Fruit fly (Drosophila melanogaster) whole organism, embryonic: ENCODE data around the gene CG14431.

Experiments
- Asciz ChIP-seq: fragments of 200-800 bp; sonication (Bioruptor generic); optimal IDR thresholded peaks from 2 replicates; lab custom pipeline; 2017; ENCODE audit warnings: missing biosample characterization, mild to moderate bottlenecking, missing genetic modification characterization, missing genetic modification reagents
- Awh ChIP-seq: fragments of 200-800 bp; sonication (Bioruptor generic); IDR thresholded peaks from 2 replicates; pipeline ENCODE4, ENCODE4 v1.3.6; 2022; ENCODE audit warnings: missing biosample characterization, missing genetic modification characterization
- CG10267 ChIP-seq: fragments of 200-800 bp; sonication (Bioruptor generic); optimal IDR thresholded peaks from 2 replicates; lab custom pipeline; 2018; ENCODE audit warnings: missing biosample characterization, mild to moderate bottlenecking, missing genetic modification characterization, moderate library complexity
- CG10959 ChIP-seq: fragments of 200-800 bp; sonication (Bioruptor generic); IDR thresholded peaks from 2 replicates; pipeline ENCODE4 v1.3.6; 2022; ENCODE audit warnings: missing biosample characterization, missing genetic modification characterization
- CG10979 ChIP-seq: fragments of 200-800 bp; sonication (Bioruptor generic); optimal IDR thresholded peaks from 2 replicates; lab custom pipeline; 2018; ENCODE audit warnings: missing biosample characterization, mild to moderate bottlenecking, missing genetic modification characterization, moderate library complexity
- CG11093 ChIP-seq: fragments of 200-800 bp; sonication (Bioruptor generic); IDR thresholded peaks from 3 replicates; pipeline ENCODE4 v1.3.6; 2022; ENCODE audit warnings: missing biosample characterization, missing genetic modification characterization
- CG12104 ChIP-seq: fragments of 200-800 bp; sonication (Bioruptor generic); optimal IDR thresholded peaks from 3 replicates; lab custom pipeline; 2016; ENCODE audit warnings: missing biosample characterization, missing genetic modification characterization
- CG12769 ChIP-seq: fragments of 200-800 bp; sonication (Bioruptor generic); optimal IDR thresholded peaks from 2 replicates; lab custom pipeline; 2019; ENCODE audit warnings: missing biosample characterization, mild to moderate bottlenecking, missing genetic modification characterization, moderate library complexity
- CG14441 ChIP-seq: fragments of 200-800 bp; sonication (Bioruptor generic); IDR thresholded peaks from 2 replicates; pipeline ENCODE4 v1.3.6; 2022; ENCODE audit warnings: missing biosample characterization, missing genetic modification characterization
- CG1529 ChIP-seq: fragments of 200-800 bp; sonication (Bioruptor generic); optimal IDR thresholded peaks from 3 replicates; lab custom pipeline; 2018; ENCODE audit warnings: missing biosample characterization, missing genetic modification characterization
- CG16813 ChIP-seq: fragments of 200-800 bp; sonication (Bioruptor generic); IDR thresholded peaks from 3 replicates; pipeline ENCODE4 v1.3.6; 2022; ENCODE audit warnings: missing biosample characterization, missing genetic modification characterization; ENCODE audit not compliant: partially characterized antibody
- CG17612 ChIP-seq: fragments of 200-800 bp; sonication (Bioruptor generic); IDR thresholded peaks from 2 replicates; pipeline ENCODE4 v1.3.6; 2022; ENCODE audit warnings: missing biosample characterization, missing genetic modification characterization
- CG18262 ChIP-seq: fragments of 200-800 bp; optimal IDR thresholded peaks from 3 replicates; lab custom pipeline; 2019; ENCODE audit warnings: missing biosample characterization, mild to moderate bottlenecking, missing genetic modification characterization, moderate library complexity
- CG18619 ChIP-seq: fragments of 200-800 bp; sonication (Bioruptor generic); optimal IDR thresholded peaks from 3 replicates; lab custom pipeline; 2017; ENCODE audit warnings: missing biosample characterization, mild to moderate bottlenecking, missing genetic modification characterization
- CG2116 ChIP-seq: fragments of 200-800 bp; sonication (Bioruptor generic); optimal IDR thresholded peaks from 3 replicates; lab custom pipeline; 2018; ENCODE audit warnings: missing biosample characterization, mild to moderate bottlenecking, missing genetic modification characterization
- CG31365 ChIP-seq: fragments of 200-800 bp; sonication (Bioruptor generic); optimal IDR thresholded peaks from 2 replicates; lab custom pipeline; 2018; ENCODE audit warnings: missing biosample characterization, mild to moderate bottlenecking, missing genetic modification characterization
- CG33213 ChIP-seq: fragments of 200-800 bp; sonication (Bioruptor generic); optimal IDR thresholded peaks from 3 replicates; lab custom pipeline; 2016; ENCODE audit warnings: missing biosample characterization, missing genetic modification characterization
- CG3407 ChIP-seq: fragments of 200-800 bp; sonication (Bioruptor generic); optimal IDR thresholded peaks from 2 replicates; lab custom pipeline; 2018; ENCODE audit warnings: missing biosample characterization, mild to moderate bottlenecking, missing genetic modification characterization
- CG4424 ChIP-seq: fragments of 200-800 bp; sonication (Bioruptor generic); optimal IDR thresholded peaks from 3 replicates; lab custom pipeline; 2016; ENCODE audit warnings: missing biosample characterization, missing genetic modification characterization
- CG6854 ChIP-seq: fragments of 200-800 bp; sonication (Bioruptor generic); optimal IDR thresholded peaks from 3 replicates; lab custom pipeline; 2017; ENCODE audit warnings: missing biosample characterization, mild to moderate bottlenecking, missing genetic modification characterization
- CG7928 ChIP-seq: fragments of 200-800 bp; sonication (Bioruptor generic); optimal IDR thresholded peaks from 2 replicates; lab custom pipeline; 2017; ENCODE audit warnings: missing biosample characterization, mild to moderate bottlenecking, missing genetic modification characterization
- Doc3 ChIP-seq: fragments of 200-800 bp; sonication (Bioruptor generic); IDR thresholded peaks from 3 replicates; pipeline ENCODE4 v1.3.6; 2022; ENCODE audit warnings: missing biosample characterization, missing genetic modification characterization; ENCODE audit not compliant: partially characterized antibody
- E2f2 ChIP-seq: fragments of 200-800 bp; sonication (Bioruptor generic); IDR thresholded peaks from 2 replicates; pipeline ENCODE4 v1.3.6; 2022; ENCODE audit warnings: missing biosample characterization, missing genetic modification characterization
- H2.0 ChIP-seq: fragments of 200-800 bp; sonication (Bioruptor generic); IDR thresholded peaks from 2 replicates; pipeline ENCODE4 v1.3.6; 2022; ENCODE audit warnings: missing biosample characterization, missing genetic modification characterization
- HHEX ChIP-seq: fragments of 200-800 bp; sonication (Bioruptor generic); optimal IDR thresholded peaks from 3 replicates; lab custom pipeline; 2017; ENCODE audit warnings: missing biosample characterization, mild to moderate bottlenecking, missing genetic modification characterization, missing genetic modification reagents
- Med ChIP-seq: fragments of 200-800 bp; sonication (Bioruptor generic); peaks from one replicate; lab custom pipeline; 2016; ENCODE audit warnings: missing biosample characterization, missing genetic modification characterization, mild to moderate bottlenecking, inconsistent platforms, moderate library complexity
- Nf-YB ChIP-seq: fragments of 200-800 bp; sonication (Bioruptor generic); optimal IDR thresholded peaks from 3 replicates; lab custom pipeline; 2019; ENCODE audit warnings: missing biosample characterization, mild to moderate bottlenecking, missing genetic modification characterization, moderate library complexity
- Oaz ChIP-seq: fragments of 200-800 bp; sonication (Bioruptor generic); IDR thresholded peaks from 2 replicates; pipeline ENCODE4 v1.3.6; 2022; ENCODE audit warnings: missing biosample characterization, missing genetic modification characterization
- TFAM ChIP-seq: fragments of 200-800 bp; sonication (Bioruptor generic); optimal IDR thresholded peaks from 2 replicates; lab custom pipeline; 2017; ENCODE audit warnings: missing biosample characterization, missing genetic modification characterization, inconsistent platforms
- bab2 ChIP-seq: fragments of 200-800 bp; sonication (Bioruptor generic); optimal IDR thresholded peaks from 2 replicates; lab custom pipeline; 2016; ENCODE audit warnings: missing biosample characterization, missing genetic modification characterization
- bbx ChIP-seq: fragments of 200-800 bp; sonication (Bioruptor generic); IDR thresholded peaks from 2 replicates; pipeline ENCODE4 v1.3.6; 2022; ENCODE audit warnings: missing biosample characterization, missing genetic modification characterization; ENCODE audit not compliant: partially characterized antibody
- cad ChIP-seq: fragments of >200 bp; optimal IDR thresholded peaks from 2 replicates; lab custom pipeline; 2017; ENCODE audit warnings: missing biosample characterization, missing genetic modification characterization
- caup ChIP-seq: fragments of 200-800 bp; sonication (Bioruptor generic); optimal IDR thresholded peaks from 3 replicates; lab custom pipeline; 2017; ENCODE audit warnings: missing biosample characterization, mild to moderate bottlenecking, missing genetic modification characterization, moderate library complexity; ENCODE audit not compliant: severe bottlenecking
- cg ChIP-seq: fragments of 200-800 bp; sonication (Bioruptor generic); optimal IDR thresholded peaks from 3 replicates; lab custom pipeline; 2019; ENCODE audit warnings: missing biosample characterization, mild to moderate bottlenecking, missing genetic modification characterization, moderate library complexity
- chn ChIP-seq: fragments of 200-800 bp; sonication (Bioruptor generic); optimal IDR thresholded peaks from 2 replicates; lab custom pipeline; 2016; ENCODE audit warnings: missing biosample characterization, missing genetic modification characterization
- corto ChIP-seq: fragments of 200-800 bp; sonication (Bioruptor generic); optimal IDR thresholded peaks from 2 replicates; lab custom pipeline; 2016; ENCODE audit warnings: missing biosample characterization, mild to moderate bottlenecking, missing genetic modification characterization, moderate library complexity
- dysf ChIP-seq: fragments of 200-800 bp; sonication (Bioruptor generic); IDR thresholded peaks from 3 replicates; pipeline ENCODE4 v1.3.6; 2022; ENCODE audit warnings: missing biosample characterization, missing genetic modification characterization
- fd96Cb ChIP-seq: fragments of 200-800 bp; sonication (Bioruptor generic); optimal IDR thresholded peaks from 2 replicates; lab custom pipeline; 2018; ENCODE audit warnings: missing biosample characterization, mild to moderate bottlenecking, missing genetic modification characterization, moderate library complexity
- grau ChIP-seq: fragments of 200-800 bp; optimal IDR thresholded peaks from 3 replicates; lab custom pipeline; 2019; ENCODE audit warnings: missing biosample characterization, mild to moderate bottlenecking, missing genetic modification characterization, moderate library complexity
- hb ChIP-seq: fragments of 200-800 bp; sonication (Bioruptor generic); IDR thresholded peaks from 3 replicates; pipeline ENCODE4 v1.3.6; 2022; ENCODE audit warnings: missing biosample characterization, missing genetic modification characterization; ENCODE audit not compliant: partially characterized antibody
- jigr1 ChIP-seq: fragments of 200-800 bp; sonication (Bioruptor generic); IDR thresholded peaks from 3 replicates; pipeline ENCODE4 v1.3.6; 2022; ENCODE audit warnings: missing biosample characterization, missing genetic modification characterization
- kah ChIP-seq: fragments of 200-800 bp; sonication (Bioruptor generic); optimal IDR thresholded peaks from 2 replicates; lab custom pipeline; 2018; ENCODE audit warnings: missing biosample characterization, mild to moderate bottlenecking, missing genetic modification characterization
- mld ChIP-seq: fragments of 200-800 bp; sonication (Bioruptor generic); IDR thresholded peaks from 3 replicates; pipeline ENCODE4 v1.3.6; 2022; ENCODE audit warnings: missing biosample characterization, missing genetic modification characterization; ENCODE audit not compliant: partially characterized antibody
- nom ChIP-seq: fragments of 200-800 bp; sonication (Bioruptor generic); optimal IDR thresholded peaks from 2 replicates; lab custom pipeline; 2017; ENCODE audit warnings: missing biosample characterization, missing genetic modification characterization, mild to moderate bottlenecking, moderate library complexity, missing genetic modification reagents
- pfk ChIP-seq: fragments of 200-800 bp; sonication (Bioruptor generic); optimal IDR thresholded peaks from 2 replicates; lab custom pipeline; 2018; ENCODE audit warnings: missing biosample characterization, mild to moderate bottlenecking, missing genetic modification characterization, moderate library complexity
- phol ChIP-seq: fragments of 200-800 bp; sonication (Bioruptor generic); optimal IDR thresholded peaks from 3 replicates; lab custom pipeline; 2018; ENCODE audit warnings: missing biosample characterization, mild to moderate bottlenecking, missing genetic modification characterization, moderate library complexity
- salm ChIP-seq: fragments of 200-800 bp; sonication (Bioruptor generic); optimal IDR thresholded peaks from 2 replicates; lab custom pipeline; 2018; ENCODE audit warnings: missing biosample characterization, mild to moderate bottlenecking, missing genetic modification characterization
- sob ChIP-seq: fragments of 200-800 bp; sonication (Bioruptor generic); IDR thresholded peaks from 2 replicates; pipeline ENCODE4 v1.3.6; 2022; ENCODE audit warnings: missing biosample characterization, missing genetic modification characterization

Gene CG14431

DNA sequence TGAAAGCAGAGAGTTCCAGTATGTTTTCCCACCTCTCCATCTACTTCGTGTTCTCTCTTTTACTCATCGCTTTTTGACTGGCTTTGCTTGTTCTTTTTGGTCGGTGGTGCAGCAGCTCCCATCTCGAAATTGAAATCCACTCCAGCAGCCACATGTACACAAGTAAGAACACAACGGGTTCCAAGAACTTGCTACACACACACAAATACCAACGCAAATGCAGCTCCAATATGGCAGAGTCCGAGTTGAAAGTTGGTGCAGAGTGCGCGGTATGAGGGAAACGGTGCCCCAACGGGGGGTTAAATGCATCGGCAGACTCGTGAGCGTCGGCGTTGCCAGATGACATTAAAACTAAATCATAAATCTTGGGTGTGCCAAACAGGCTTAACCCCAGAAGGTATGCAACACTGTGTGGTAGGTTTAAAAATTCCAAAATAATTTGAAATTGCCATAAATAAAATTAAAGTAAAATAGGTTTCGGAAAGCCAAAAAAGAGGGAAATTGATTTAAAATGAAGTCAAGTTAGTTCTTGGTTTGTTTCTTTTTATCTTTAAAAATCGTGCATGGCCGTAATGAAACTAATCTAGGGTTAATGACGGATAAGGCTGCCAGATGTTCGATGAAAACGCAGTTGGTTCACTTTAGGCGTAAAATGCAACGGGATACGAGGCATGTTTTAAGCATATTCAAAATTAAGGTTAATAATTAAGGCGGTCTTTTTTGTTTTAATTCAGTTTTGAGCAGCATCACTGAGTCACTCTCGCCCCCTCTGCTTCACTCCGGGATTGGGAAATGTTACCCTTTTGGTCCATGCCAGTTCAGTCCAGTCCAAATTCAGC, 89.8 kb downstream of the CG14431 start (continued):
- TF ChIP-seq nom (GFP tag; lab: Kevin White, UChicago) (peak; percentile 1), CG16813 (GFP tag; lab: Robert Waterston, UW) (no peak), cad (GFP tag; lab: Kevin White, UChicago) (no peak), CG10979 (tag; lab: Kevin White, UChicago) (peak; percentile 49), hb (GFP tag; lab: Robert Waterston, UW) (no peak), mld (GFP tag; lab: Robert Waterston, UW) (no peak), CG10959 (GFP tag; lab: Robert Waterston, UW) (peak; percentile 55; the same call in 1 of the 2 replicates), kah (no peak), CG10267 (tag; lab: Kevin White, UChicago) (peak; percentile 11), CG7928 (GFP tag; lab: Kevin White, UChicago) (no peak), CG14441 (GFP tag; lab: Robert Waterston, UW) (no peak), HHEX (no peak), CG12104 (GFP tag; lab: Kevin White, UChicago) (peak; percentile 2), jigr1 (GFP tag; lab: Robert Waterston, UW) (no peak), cg (peak; percentile 54), CG4424 (GFP tag; lab: Kevin White, UChicago) (peak; percentile 47), H2.0 (GFP tag; lab: Robert Waterston, UW) (no peak), chn (peak; percentile 6), CG18262 (tag; lab: Kevin White, UChicago) (peak; percentile 77), Med (GFP tag; lab: Kevin White, UChicago) (peak; percentile 79), CG2116 (peak; percentile 13), Nf-YB (GFP tag; lab: Kevin White, UChicago) (no peak), bab2 (GFP tag; lab: Kevin White, UChicago) (peak; percentile 8), CG31365 (tag; lab: Kevin White, UChicago) (no peak), CG12769 (tag; lab: Kevin White, UChicago) (no peak), CG17612 (no peak), salm (tag; lab: Kevin White, UChicago) (no peak), CG1529 (GFP tag; lab: Kevin White, UChicago) (no peak), grau (peak; percentile 10), CG3407 (no peak), Awh (GFP tag; lab: Robert Waterston, UW) (0 out of 2 replicates have a peak, but pooled peaks have one; percentile 14), CG18619 (no peak), Oaz (no peak), pfk (GFP tag; lab: Kevin White, UChicago) (peak; percentile 51), TFAM (no peak), bbx (GFP tag; lab: Robert Waterston, UW) (no peak), phol (tag; lab: Kevin White, UChicago) (peak; percentile 61), fd96Cb (tag; lab: Kevin White, UChicago) (peak; percentile 39), Doc3 (no peak), CG33213 (GFP tag; lab: Kevin White, UChicago) (no peak), caup (GFP tag; lab: Kevin White, UChicago) (no peak), corto (GFP tag; lab: Kevin White, UChicago) (peak; percentile 39), CG11093 (0 out of 3 replicates have a peak, but pooled peaks have one; percentile 38), dysf (GFP tag; lab: Robert Waterston, UW) (no peak), sob (GFP tag; lab: Robert Waterston, UW) (no peak), CG6854 (GFP tag; lab: Kevin White, UChicago) (no peak), Asciz (GFP tag; lab: Kevin White, UChicago) (no peak), E2f2 (GFP tag; lab: Robert Waterston, UW) (no peak)
